Fruit fly (Drosophila melanogaster): Measurements from ENCODE around the gene Pcd.

The Pcd gene

dm6 chr3R:29772090-29772794 lies 49.3 kb downstream of the Pcd start:
- TF ChIP-seq foxo (GFP tag; optimal IDR thresholded peaks at IDR 0.05) (peak in 1 of 2 experiments; percentile 27), Hr78 (GFP tag; optimal IDR thresholded peaks at IDR 0.05) (no peak), HLH106 (tag; optimal IDR thresholded peaks at IDR 0.05) (peak; percentile 63), Jra (GFP tag; optimal IDR thresholded peaks at IDR 0.05) (no peak), Hr83 (GFP tag; optimal IDR thresholded peaks at IDR 0.05; ENCODE audit: poor library complexity, severe bottlenecking) (peak; percentile 55), CG32264 (GFP tag; optimal IDR thresholded peaks at IDR 0.05) (no peak), Abd-B (GFP tag; optimal IDR thresholded peaks at IDR 0.05) (no peak), tai (GFP tag; optimal IDR thresholded peaks at IDR 0.05) (peak; percentile 36), Myc (optimal IDR thresholded peaks at IDR 0.05) (peak; percentile 29), dl (GFP tag; optimal IDR thresholded peaks at IDR 0.05; ENCODE audit: insufficient read depth in 1 of 2, partially characterized antibody in 2 of 2) (peak; percentile 91 to 92), brk (GFP tag; optimal IDR thresholded peaks at IDR 0.05) (no peak), h (GFP tag; optimal IDR thresholded peaks at IDR 0.05) (no peak), ey (GFP tag; optimal IDR thresholded peaks at IDR 0.05) (no peak), Dif (GFP tag; optimal IDR thresholded peaks at IDR 0.05; ENCODE audit: partially characterized antibody) (peak; percentile 93), Hnf4 (GFP tag; optimal IDR thresholded peaks at IDR 0.05) (no peak), GATAd (GFP tag; optimal IDR thresholded peaks at IDR 0.05) (no peak), sv (GFP tag; optimal IDR thresholded peaks at IDR 0.05) (no peak), CG9705 (GFP tag; optimal IDR thresholded peaks at IDR 0.05) (peak; percentile 47), usp (GFP tag; optimal IDR thresholded peaks at IDR 0.05) (no peak), Rel (GFP tag; optimal IDR thresholded peaks at IDR 0.05) (no peak), Rel (tag; optimal IDR thresholded peaks at IDR 0.05) (no peak), jim (GFP tag; optimal IDR thresholded peaks at IDR 0.05) (no peak), dmrt93B (GFP tag; optimal IDR thresholded peaks at IDR 0.05) (peak; percentile 70), CrebA (GFP tag; optimal IDR thresholded peaks at IDR 0.05; ENCODE audit: borderline replicate concordance) (no peak), woc (GFP tag; optimal IDR thresholded peaks at IDR 0.05) (peak; percentile 72), sage (GFP tag; optimal IDR thresholded peaks at IDR 0.05) (no peak), Vsx2 (GFP tag; optimal IDR thresholded peaks at IDR 0.05; ENCODE audit: partially characterized antibody) (peak; percentile 32), Mio (GFP tag; optimal IDR thresholded peaks at IDR 0.05) (no peak), br (GFP tag; optimal IDR thresholded peaks at IDR 0.05) (peak; percentile 2), Sp1 (GFP tag; optimal IDR thresholded peaks at IDR 0.05) (no peak), psq (GFP tag; optimal IDR thresholded peaks at IDR 0.05) (peak; percentile 94), lola (GFP tag; optimal IDR thresholded peaks at IDR 0.05) (no peak), fru (GFP tag; optimal IDR thresholded peaks at IDR 0.05) (peak; percentile 7), Dfd (GFP tag; optimal IDR thresholded peaks at IDR 0.05) (no peak), N (GFP tag; optimal IDR thresholded peaks at IDR 0.05) (no peak)

DNA sequence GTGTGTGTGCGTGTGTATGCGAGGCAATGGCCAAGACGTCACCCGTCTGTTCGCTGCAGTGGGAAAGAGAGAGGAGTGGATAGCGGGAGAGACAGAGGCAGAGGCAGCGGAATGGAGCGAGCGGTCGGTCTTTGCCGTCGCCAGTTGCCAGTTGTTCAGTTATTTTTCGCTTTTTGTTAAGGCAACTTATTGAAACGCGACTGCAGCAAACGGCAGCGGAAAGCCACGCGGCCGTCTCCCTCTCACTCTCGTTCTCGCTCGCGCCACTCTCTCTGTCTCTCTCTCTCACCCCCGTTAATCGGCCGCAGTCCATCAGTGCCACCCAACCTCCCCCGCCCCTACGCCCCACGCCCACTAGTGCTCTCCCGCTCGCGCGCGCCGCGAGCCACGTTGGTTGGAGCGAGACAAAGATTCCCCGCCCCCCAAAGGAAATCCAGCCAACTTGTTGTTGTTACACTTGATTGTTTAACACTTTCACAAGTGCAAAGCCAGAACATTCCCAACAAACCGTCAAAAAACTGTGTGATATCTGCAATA lies 49.9 kb downstream of the Pcd start:
- no peak for TF ChIP-seq Dfd (GFP tag; optimal IDR thresholded peaks at IDR 0.05)
- no peak for TF ChIP-seq dmrt93B (GFP tag; optimal IDR thresholded peaks at IDR 0.05)
- no peak for TF ChIP-seq GATAd (GFP tag; optimal IDR thresholded peaks at IDR 0.05)
- TF ChIP-seq foxo (GFP tag; optimal IDR thresholded peaks at IDR 0.05) = peak in 1 of 2 experiments; percentile 10
- no peak for TF ChIP-seq sage (GFP tag; optimal IDR thresholded peaks at IDR 0.05)
- no peak for TF ChIP-seq Hr78 (GFP tag; optimal IDR thresholded peaks at IDR 0.05)
- TF ChIP-seq psq (GFP tag; optimal IDR thresholded peaks at IDR 0.05) = peak; percentile 64
- no peak for TF ChIP-seq sv (GFP tag; optimal IDR thresholded peaks at IDR 0.05)
- TF ChIP-seq h (GFP tag; optimal IDR thresholded peaks at IDR 0.05) = peak; percentile 83
- peak; percentile 53 for TF ChIP-seq OdsH (GFP tag; optimal IDR thresholded peaks at IDR 0.05)
- no peak for TF ChIP-seq ey (GFP tag; optimal IDR thresholded peaks at IDR 0.05)
- TF ChIP-seq Mio (GFP tag; optimal IDR thresholded peaks at IDR 0.05) = no peak
- no peak for TF ChIP-seq CG9705 (GFP tag; optimal IDR thresholded peaks at IDR 0.05)
- peak; percentile 94 for TF ChIP-seq Dif (GFP tag; optimal IDR thresholded peaks at IDR 0.05; ENCODE audit: partially characterized antibody)
- no peak for TF ChIP-seq tai (GFP tag; optimal IDR thresholded peaks at IDR 0.05)
- TF ChIP-seq rgr (GFP tag; optimal IDR thresholded peaks at IDR 0.05) = peak; percentile 20
- TF ChIP-seq Hr83 (GFP tag; optimal IDR thresholded peaks at IDR 0.05; ENCODE audit: poor library complexity, severe bottlenecking) = peak; percentile 63
- TF ChIP-seq br (GFP tag; optimal IDR thresholded peaks at IDR 0.05) = no peak
- TF ChIP-seq lola (GFP tag; optimal IDR thresholded peaks at IDR 0.05) = no peak
- TF ChIP-seq Rel (GFP tag; optimal IDR thresholded peaks at IDR 0.05) = no peak
- TF ChIP-seq Rel (tag; optimal IDR thresholded peaks at IDR 0.05) = peak; percentile 85
- TF ChIP-seq Myc (optimal IDR thresholded peaks at IDR 0.05) = no peak
- no peak for TF ChIP-seq usp (GFP tag; optimal IDR thresholded peaks at IDR 0.05)
- TF ChIP-seq woc (GFP tag; optimal IDR thresholded peaks at IDR 0.05) = no peak
- no peak for TF ChIP-seq pan (optimal IDR thresholded peaks at IDR 0.05)
- peak; percentile 79 for TF ChIP-seq jim (GFP tag; optimal IDR thresholded peaks at IDR 0.05)
- TF ChIP-seq N (GFP tag; optimal IDR thresholded peaks at IDR 0.05) = peak; percentile 26
- TF ChIP-seq Vsx2 (GFP tag; optimal IDR thresholded peaks at IDR 0.05; ENCODE audit: partially characterized antibody) = peak; percentile 3
- peak; percentile 14 for TF ChIP-seq fru (GFP tag; optimal IDR thresholded peaks at IDR 0.05)
- TF ChIP-seq Hnf4 (GFP tag; optimal IDR thresholded peaks at IDR 0.05) = peak; percentile 43
- no peak for TF ChIP-seq dsf (GFP tag; optimal IDR thresholded peaks at IDR 0.05; ENCODE audit: borderline replicate concordance)
- peak; percentile 34 to 87 for TF ChIP-seq dl (GFP tag; optimal IDR thresholded peaks at IDR 0.05; ENCODE audit: insufficient read depth in 1 of 2, partially characterized antibody in 2 of 2)
- no peak for TF ChIP-seq brk (GFP tag; optimal IDR thresholded peaks at IDR 0.05)
- no peak for TF ChIP-seq Abd-B (GFP tag; optimal IDR thresholded peaks at IDR 0.05)
- no peak for TF ChIP-seq CG32264 (GFP tag; optimal IDR thresholded peaks at IDR 0.05)
- TF ChIP-seq Sp1 (GFP tag; optimal IDR thresholded peaks at IDR 0.05) = peak; percentile 56
- no peak for TF ChIP-seq Jra (GFP tag; optimal IDR thresholded peaks at IDR 0.05)
- TF ChIP-seq HLH106 (tag; optimal IDR thresholded peaks at IDR 0.05) = no peak
- peak; percentile 10 for TF ChIP-seq CrebA (GFP tag; optimal IDR thresholded peaks at IDR 0.05; ENCODE audit: borderline replicate concordance)

Data from whole organism, wandering third instar larva.